Worm (Caenorhabditis elegans) whole organism, L4 larva: Measurements from ENCODE around the gene srw-139.

Experiments used
- D1046.2 ChIP-seq: fragments of 200-800 bp; sonication (Bioruptor generic); IDR thresholded peaks from 2 replicates; pipeline ENCODE4 v1.3.6; 2022; ENCODE audit warnings: missing genetic modification characterization, missing compliant biosample characterization
- F26F4.8 ChIP-seq: fragments of 200-800 bp; sonication (Bioruptor generic); conservative IDR thresholded peaks from 2 replicates; pipeline ENCODE4 v1.3.6; 2022; ENCODE audit warnings: missing genetic modification characterization, missing compliant biosample characterization
- F44E2.7 ChIP-seq: fragments of 200-800 bp; sonication (Bioruptor generic); IDR thresholded peaks from 2 replicates; pipeline ENCODE4 v2.1.2; 2022; ENCODE audit warnings: missing genetic modification characterization, missing compliant biosample characterization
- F49E8.2 ChIP-seq: sonication (generic microtip); optimal IDR thresholded peaks from 2 replicates; lab custom pipeline; 2016; ENCODE audit warnings: missing compliant biosample characterization, mild to moderate bottlenecking, missing genetic modification characterization, borderline replicate concordance
- ZK546.5 ChIP-seq, 2 experiments: sonication (generic microtip); optimal IDR thresholded peaks; 2 replicates each; lab custom pipeline; 2017; ENCODE audit warnings: missing biosample characterization in 2 of 2, missing genetic modification characterization in 2 of 2
- aha-1 ChIP-seq: fragments of 150-350 bp; peaks from one replicate; lab custom pipeline; 2014; ENCODE audit warnings: missing biosample characterization, missing genetic modification characterization
- ceh-44 ChIP-seq: fragments of 200-800 bp; sonication (Bioruptor generic); IDR thresholded peaks from 2 replicates; pipeline ENCODE4 v1.3.6; 2022; ENCODE audit warnings: missing genetic modification reagents, missing genetic modification characterization, missing compliant biosample characterization
- daf-19 ChIP-seq: fragments of 200-800 bp; sonication (Bioruptor generic); conservative IDR thresholded peaks from 2 replicates; pipeline ENCODE4 v1.3.6; 2022; ENCODE audit warnings: missing genetic modification characterization, missing compliant biosample characterization
- dmd-8 ChIP-seq: fragments of 200-800 bp; sonication (Bioruptor generic); IDR thresholded peaks from 2 replicates; pipeline ENCODE4 v1.3.6; 2022; ENCODE audit warnings: missing genetic modification characterization, missing compliant biosample characterization
- dmd-9 ChIP-seq: fragments of 200-800 bp; sonication (Bioruptor generic); IDR thresholded peaks from 2 replicates; pipeline ENCODE4 v1.3.6; 2022; ENCODE audit warnings: missing genetic modification reagents, missing genetic modification characterization, missing compliant biosample characterization
- duxl-1 ChIP-seq: sonication (generic microtip); optimal IDR thresholded peaks from 2 replicates; lab custom pipeline; 2016; ENCODE audit warnings: mild to moderate bottlenecking, missing genetic modification characterization, moderate library complexity, missing compliant biosample characterization; ENCODE audit not compliant: poor library complexity
- egl-27 ChIP-seq: sonication (generic microtip); optimal IDR thresholded peaks from 3 replicates; lab custom pipeline; 2017; ENCODE audit warnings: missing biosample characterization, missing genetic modification reagents, missing genetic modification characterization
- egl-43 ChIP-seq: fragments of 200-800 bp; sonication (Bioruptor generic); IDR thresholded peaks from 2 replicates; pipeline ENCODE4 v1.3.6; 2022; ENCODE audit warnings: missing genetic modification reagents, missing genetic modification characterization, missing compliant biosample characterization
- gei-8 ChIP-seq: fragments of 200-800 bp; sonication (Bioruptor generic); optimal IDR thresholded peaks from 2 replicates; lab custom pipeline; 2018; ENCODE audit warnings: mild to moderate bottlenecking, missing genetic modification characterization, missing compliant biosample characterization
- hif-1 ChIP-seq, 2 experiments: sonication (generic microtip); optimal IDR thresholded peaks; 2 replicates each; lab custom pipeline; 2016 to 2017; ENCODE audit warnings: missing compliant biosample characterization in 2 of 2, missing genetic modification characterization in 2 of 2, missing genetic modification reagents in 2 of 2, missing genotype in 2 of 2, mild to moderate bottlenecking in 1 of 2
- hlh-11 ChIP-seq: fragments of 200-800 bp; sonication (Bioruptor generic); optimal IDR thresholded peaks from 2 replicates; lab custom pipeline; 2018; ENCODE audit warnings: mild to moderate bottlenecking, missing genetic modification characterization, missing compliant biosample characterization
- lim-7 ChIP-seq: fragments of 200-800 bp; sonication (Bioruptor generic); IDR thresholded peaks from 2 replicates; pipeline ENCODE4 v1.3.6; 2022; ENCODE audit warnings: missing genetic modification characterization, missing compliant biosample characterization
- lin-39 ChIP-seq: fragments of 150-350 bp; optimal IDR thresholded peaks from 2 replicates; lab custom pipeline; 2014; ENCODE audit warnings: missing biosample characterization, missing genetic modification reagents, missing genetic modification characterization
- mdl-1 ChIP-seq, 2 experiments: fragments of 150-350 bp in 1 of 2; sonication (generic microtip) in 1 of 2; optimal IDR thresholded peaks; 2 replicates each; lab custom pipeline; 2014 to 2017; ENCODE audit warnings: missing biosample characterization in 2 of 2, missing genetic modification characterization in 2 of 2
- mep-1 ChIP-seq: fragments of 150-350 bp; sonication (generic microtip); optimal IDR thresholded peaks from 3 replicates; lab custom pipeline; 2014; ENCODE audit warnings: missing biosample characterization, missing genetic modification characterization
- mes-2 ChIP-seq: sonication (generic microtip); optimal IDR thresholded peaks from 2 replicates; lab custom pipeline; 2016; ENCODE audit warnings: missing genotype, mild to moderate bottlenecking, missing genetic modification characterization, missing compliant biosample characterization; ENCODE audit not compliant: poor library complexity, severe bottlenecking
- nhr-102 ChIP-seq: sonication (generic microtip); optimal IDR thresholded peaks from 2 replicates; lab custom pipeline; 2016; ENCODE audit warnings: mild to moderate bottlenecking, missing genetic modification characterization, moderate library complexity, missing compliant biosample characterization
- nhr-28 ChIP-seq: fragments of 150-350 bp; optimal IDR thresholded peaks from 2 replicates; lab custom pipeline; 2014; ENCODE audit warnings: missing biosample characterization, missing genetic modification characterization
- nhr-41 ChIP-seq: fragments of 200-800 bp; sonication (Bioruptor generic); IDR thresholded peaks from 2 replicates; pipeline ENCODE4 v1.3.6; 2022; ENCODE audit warnings: missing genetic modification reagents, missing genetic modification characterization, missing compliant biosample characterization
- nhr-76 ChIP-seq: fragments of 150-350 bp; optimal IDR thresholded peaks from 2 replicates; lab custom pipeline; 2014; ENCODE audit warnings: missing biosample characterization, missing genetic modification characterization
- pha-4 ChIP-seq, 2 experiments: fragments of 150-350 bp in 1 of 2; fragments of 200-800 bp in 1 of 2; sonication (Bioruptor generic) in 1 of 2; IDR thresholded peaks in 1 of 2; optimal IDR thresholded peaks in 1 of 2; 2 replicates each; pipeline versions ENCODE4 v1.3.6 to Lab custom; 2014 to 2022; ENCODE audit warnings: missing genetic modification characterization in 2 of 2, missing genetic modification reagents in 2 of 2, missing biosample characterization in 1 of 2, missing compliant biosample characterization in 1 of 2
- pqm-1 ChIP-seq: sonication (generic microtip); optimal IDR thresholded peaks from 2 replicates; lab custom pipeline; 2017; ENCODE audit warnings: missing biosample characterization, missing genetic modification characterization
- rbr-2 ChIP-seq: sonication (generic microtip); optimal IDR thresholded peaks from 2 replicates; lab custom pipeline; 2016; ENCODE audit warnings: missing genotype, missing genetic modification characterization, missing compliant biosample characterization
- set-16 ChIP-seq: fragments of 200-800 bp; sonication (Bioruptor generic); IDR thresholded peaks from 2 replicates; pipeline ENCODE4 v1.3.6; 2022; ENCODE audit warnings: missing genetic modification reagents, missing genetic modification characterization, missing compliant biosample characterization
- snpc-1.2 ChIP-seq: fragments of 200-800 bp; sonication (Bioruptor generic); IDR thresholded peaks from 2 replicates; pipeline ENCODE4 v1.3.6; 2022; ENCODE audit warnings: missing genetic modification reagents, missing genetic modification characterization, missing compliant biosample characterization
- spr-1 ChIP-seq: sonication (generic microtip); optimal IDR thresholded peaks from 2 replicates; lab custom pipeline; 2016; ENCODE audit warnings: mild to moderate bottlenecking, missing genetic modification characterization, missing compliant biosample characterization
- unc-39 ChIP-seq: sonication (generic microtip); optimal IDR thresholded peaks from 2 replicates; lab custom pipeline; 2017; ENCODE audit warnings: missing biosample characterization, missing genetic modification characterization
- unc-62 ChIP-seq, 3 experiments: fragments of 150-350 bp in 1 of 3; sonication (generic microtip); optimal IDR thresholded peaks in 2 of 3; peaks in 1 of 3; 1 replicate in 1 of 3; 2 replicates in 2 of 3; lab custom pipeline; 2014 to 2017; ENCODE audit warnings: missing biosample characterization in 3 of 3, missing genetic modification characterization in 3 of 3, missing genetic modification reagents in 3 of 3, missing genotype in 1 of 3
- zip-11 ChIP-seq: fragments of 200-800 bp; sonication (Bioruptor generic); IDR thresholded peaks from 2 replicates; pipeline ENCODE4 v1.3.6; 2022; ENCODE audit warnings: missing genetic modification characterization, missing compliant biosample characterization

srw-139 gene

ce11 chrV:3005964-3006363 is 20.8 kb upstream of the srw-139 start, which contains the start of gene srw-112:
Gene srw-112 (minus strand): TSS chrV:3006064.
- peak; percentile 19 for TF ChIP-seq aha-1 (tag; lab: Kevin White, UChicago)
- TF ChIP-seq F26F4.8 (GFP tag; lab: Robert Waterston, UW) = no peak

- TF ChIP-seq pqm-1 (tag; lab: Kevin White, UChicago) (no peak), rbr-2 (no peak), dmd-9 (GFP tag; lab: Robert Waterston, UW) (no peak), D1046.2 (GFP tag; lab: Robert Waterston, UW) (no peak)
These were observed 14.5 kb upstream of the srw-139 start, which contains the start of gene srw-119 for ce11 chrV:2999736-3000135. Gene srw-119 (minus strand): TSS chrV:2999836.

- TF ChIP-seq pha-4 (GFP tag; IDR thresholded peaks at IDR 0.05; lab: Robert Waterston, UW) = no peak
- TF ChIP-seq pha-4 (tag; optimal IDR thresholded peaks at IDR 0.05; lab: Kevin White, UChicago) = no peak
- no peak for TF ChIP-seq hif-1 (tag; optimal IDR thresholded peaks at IDR 0.05; lab: Kevin White, UChicago)
- TF ChIP-seq unc-62 (GFP tag; optimal IDR thresholded peaks at IDR 0.05 in 1 of 2; lab: Kevin White, UChicago) = no peak
- TF ChIP-seq unc-62 (tag; optimal IDR thresholded peaks at IDR 0.05; lab: Kevin White, UChicago) = no peak
- TF ChIP-seq egl-43 (GFP tag; lab: Robert Waterston, UW) = no peak
- TF ChIP-seq nhr-76 (tag; lab: Kevin White, UChicago) = no peak
- TF ChIP-seq egl-27 (tag; lab: Kevin White, UChicago) = no peak
- TF ChIP-seq mep-1 (tag; lab: Kevin White, UChicago) = no peak
- no peak for TF ChIP-seq set-16 (GFP tag; lab: Robert Waterston, UW)
- TF ChIP-seq duxl-1 (tag; lab: Kevin White, UChicago) = no peak
- TF ChIP-seq dmd-8 = no peak
- no peak for TF ChIP-seq ZK546.5 (tag; optimal IDR thresholded peaks at IDR 0.05; lab: Kevin White, UChicago)
- TF ChIP-seq unc-39 = no peak
- TF ChIP-seq lim-7 (GFP tag; lab: Robert Waterston, UW) = no peak
- TF ChIP-seq nhr-28 (tag; lab: Kevin White, UChicago) = no peak
- no peak for TF ChIP-seq daf-19 (GFP tag; lab: Robert Waterston, UW)
These were observed 10.9 kb upstream of the srw-139 start, which contains the start of gene srw-120 for ce11 chrV:2996105-2996504. Gene srw-120 (minus strand): TSS chrV:2996205.

DNA sequence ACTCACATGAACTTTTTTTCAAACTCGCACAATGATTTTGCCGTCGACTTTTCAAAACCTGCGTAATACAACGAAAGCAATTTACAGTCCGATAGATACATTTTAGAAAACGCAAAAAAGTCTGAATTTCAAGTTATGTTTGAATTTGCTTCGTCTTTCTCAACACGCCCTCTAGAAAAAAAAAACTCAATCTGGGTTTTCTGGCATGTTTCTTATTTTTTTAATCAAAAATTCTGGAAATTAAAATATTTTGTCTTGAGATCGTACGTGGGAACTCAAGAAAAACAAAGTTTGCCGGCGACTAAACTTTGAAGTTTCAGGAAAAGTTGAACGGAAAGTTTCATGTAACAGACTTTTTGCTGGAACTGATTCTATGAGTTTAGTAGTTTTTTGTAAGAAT is 8.6 kb upstream of the srw-139 start, which contains the start of gene srw-115:
srw-115 (minus strand) TSS at position 101 of the 400 bp plus-strand sequence.
- TF ChIP-seq dmd-9 (GFP tag; lab: Robert Waterston, UW) = no peak
- no peak for TF ChIP-seq zip-11 (GFP tag; lab: Robert Waterston, UW)
- TF ChIP-seq ceh-44 = no peak
- no peak for TF ChIP-seq F49E8.2 (tag; lab: Kevin White, UChicago)
- no peak for TF ChIP-seq hlh-11
- TF ChIP-seq nhr-41 = no peak
- TF ChIP-seq nhr-76 (tag; lab: Kevin White, UChicago) = no peak
- TF ChIP-seq mdl-1 (tag; optimal IDR thresholded peaks at IDR 0.05; lab: Kevin White, UChicago) = no peak
- TF ChIP-seq lin-39 (tag; lab: Kevin White, UChicago) = no peak
- TF ChIP-seq spr-1 (tag; lab: Kevin White, UChicago) = no peak
- TF ChIP-seq mes-2 (tag; lab: Kevin White, UChicago) = no peak
- TF ChIP-seq nhr-102 (tag; lab: Kevin White, UChicago) = no peak
- TF ChIP-seq snpc-1.2 (GFP tag; lab: Robert Waterston, UW) = no peak
- TF ChIP-seq F44E2.7 = no peak
- TF ChIP-seq set-16 (GFP tag; lab: Robert Waterston, UW) = no peak
- no peak for TF ChIP-seq gei-8 (GFP tag; lab: Kevin White, UChicago)
